Worm (Caenorhabditis elegans) whole organism, L2 larva: ENCODE measurements around the gene srbc-59.
A peak's percentile ranks its signal among the peaks of the same experiment; 100 is the strongest.

ENCODE experiments used
- C34F6.9 ChIP-seq: fragments of 150-350 bp; optimal IDR thresholded peaks from 2 replicates; lab custom pipeline; 2014; ENCODE audit warnings: missing biosample characterization, missing genetic modification characterization
- F13H6.1 ChIP-seq: sonication (generic microtip); optimal IDR thresholded peaks from 2 replicates; lab custom pipeline; 2016; ENCODE audit warnings: missing genetic modification characterization, missing compliant biosample characterization
- Y55F3AM.14 ChIP-seq: fragments of 200-800 bp; sonication (Bioruptor generic); optimal IDR thresholded peaks from 2 replicates; lab custom pipeline; 2018; ENCODE audit warnings: mild to moderate bottlenecking, missing genetic modification characterization, missing compliant biosample characterization
- ZK546.5 ChIP-seq: sonication (generic microtip); optimal IDR thresholded peaks from 2 replicates; lab custom pipeline; 2017; ENCODE audit warnings: missing biosample characterization, missing genetic modification characterization
- aly-2 ChIP-seq: fragments of 150-350 bp; optimal IDR thresholded peaks from 2 replicates; lab custom pipeline; 2014; ENCODE audit warnings: missing biosample characterization, missing genetic modification characterization
- ama-1 ChIP-seq: fragments of 150-350 bp; optimal IDR thresholded peaks from 2 replicates; lab custom pipeline; 2018; ENCODE audit warnings: inconsistent platforms
- blmp-1 ChIP-seq: sonication (generic microtip); optimal IDR thresholded peaks from 2 replicates; lab custom pipeline; 2017; ENCODE audit warnings: missing genetic modification characterization, mild to moderate bottlenecking, missing compliant biosample characterization, antibody characterized with exemption, moderate library complexity; ENCODE audit not compliant: insufficient read depth
- crh-2 ChIP-seq: sonication (generic microtip); optimal IDR thresholded peaks from 2 replicates; lab custom pipeline; 2017; ENCODE audit warnings: missing biosample characterization, missing genetic modification characterization
- egl-27 ChIP-seq: sonication (generic microtip); optimal IDR thresholded peaks from 3 replicates; lab custom pipeline; 2017; ENCODE audit warnings: missing biosample characterization, missing genetic modification reagents, missing genetic modification characterization
- elt-1 ChIP-seq: fragments of 150-350 bp; optimal IDR thresholded peaks from 2 replicates; lab custom pipeline; 2014; ENCODE audit warnings: missing biosample characterization, missing genetic modification characterization
- fos-1 ChIP-seq: fragments of 150-350 bp; optimal IDR thresholded peaks from 2 replicates; lab custom pipeline; 2014; ENCODE audit warnings: missing biosample characterization, missing genetic modification characterization
- gmeb-1 ChIP-seq: fragments of 150-350 bp; optimal IDR thresholded peaks from 2 replicates; lab custom pipeline; 2014; ENCODE audit warnings: missing biosample characterization, missing genetic modification characterization
- lin-11 ChIP-seq: fragments of 150-350 bp; sonication (generic microtip); optimal IDR thresholded peaks from 2 replicates; lab custom pipeline; 2014; ENCODE audit warnings: missing biosample characterization, missing genetic modification characterization, inconsistent platforms, mixed read lengths
- lin-13 ChIP-seq: fragments of 150-350 bp; optimal IDR thresholded peaks from 2 replicates; lab custom pipeline; 2014; ENCODE audit warnings: missing biosample characterization, missing genetic modification reagents, missing genetic modification characterization
- lin-39 ChIP-seq: fragments of 150-350 bp; optimal IDR thresholded peaks from 2 replicates; lab custom pipeline; 2014; ENCODE audit warnings: missing biosample characterization, missing genetic modification reagents, missing genetic modification characterization
- lsy-2 ChIP-seq, 2 experiments: fragments of 150-350 bp in 1 of 2; sonication (generic microtip) in 1 of 2; optimal IDR thresholded peaks; 2 replicates each; lab custom pipeline; 2014 to 2017; ENCODE audit warnings: missing biosample characterization in 2 of 2, missing genetic modification characterization in 2 of 2
- mbf-1 ChIP-seq: sonication (generic microtip); optimal IDR thresholded peaks from 2 replicates; lab custom pipeline; 2017; ENCODE audit warnings: missing biosample characterization, missing genetic modification characterization
- nhr-11 ChIP-seq: fragments of 150-350 bp; optimal IDR thresholded peaks from 2 replicates; lab custom pipeline; 2014; ENCODE audit warnings: missing biosample characterization, missing genetic modification characterization
- nhr-129 ChIP-seq: fragments of 150-350 bp; optimal IDR thresholded peaks from 2 replicates; lab custom pipeline; 2014; ENCODE audit warnings: missing biosample characterization, missing genetic modification characterization
- nhr-21 ChIP-seq: fragments of 150-350 bp; optimal IDR thresholded peaks from 2 replicates; lab custom pipeline; 2014; ENCODE audit warnings: missing biosample characterization, missing genetic modification characterization
- nhr-23 ChIP-seq: fragments of 150-350 bp; optimal IDR thresholded peaks from 2 replicates; lab custom pipeline; 2014; ENCODE audit warnings: missing biosample characterization, missing genetic modification reagents, missing genetic modification characterization
- nhr-237 ChIP-seq: fragments of 150-350 bp; optimal IDR thresholded peaks from 2 replicates; lab custom pipeline; 2014; ENCODE audit warnings: missing biosample characterization, missing genetic modification characterization
- nhr-25 ChIP-seq: fragments of 150-350 bp; sonication (generic microtip); optimal IDR thresholded peaks from 3 replicates; lab custom pipeline; 2014; ENCODE audit warnings: missing biosample characterization, missing genetic modification characterization
- nhr-6 ChIP-seq: fragments of 150-350 bp; optimal IDR thresholded peaks from 2 replicates; lab custom pipeline; 2014; ENCODE audit warnings: missing biosample characterization, missing genetic modification characterization
- nhr-77 ChIP-seq: fragments of 150-350 bp; optimal IDR thresholded peaks from 2 replicates; lab custom pipeline; 2014; ENCODE audit warnings: missing biosample characterization, missing genetic modification characterization
- peb-1 ChIP-seq: fragments of 150-350 bp; optimal IDR thresholded peaks from 2 replicates; lab custom pipeline; 2014; ENCODE audit warnings: missing biosample characterization, missing genetic modification characterization
- sem-4 ChIP-seq: fragments of 150-350 bp; optimal IDR thresholded peaks from 2 replicates; lab custom pipeline; 2014; ENCODE audit warnings: missing biosample characterization, missing genetic modification reagents, missing genetic modification characterization
- skn-1 ChIP-seq: sonication (generic microtip); optimal IDR thresholded peaks from 2 replicates; lab custom pipeline; 2017; ENCODE audit warnings: missing biosample characterization, missing genetic modification characterization
- sma-3 ChIP-seq: sonication (generic microtip); optimal IDR thresholded peaks from 2 replicates; lab custom pipeline; 2016; ENCODE audit warnings: missing genetic modification reagents, missing genetic modification characterization, missing compliant biosample characterization
- sma-9 ChIP-seq, 2 experiments: fragments of 150-350 bp in 1 of 2; sonication (generic microtip) in 1 of 2; optimal IDR thresholded peaks; 2 replicates each; lab custom pipeline; 2014 to 2016; ENCODE audit warnings: missing genetic modification characterization in 2 of 2, mild to moderate bottlenecking in 1 of 2, missing biosample characterization in 1 of 2, missing compliant biosample characterization in 1 of 2, missing genetic modification reagents in 1 of 2, moderate library complexity in 1 of 2
- snpc-4 ChIP-seq: fragments of 150-350 bp; optimal IDR thresholded peaks from 2 replicates; lab custom pipeline; 2014; ENCODE audit warnings: missing biosample characterization, missing genetic modification characterization
- unc-55 ChIP-seq: fragments of 150-350 bp; sonication (generic microtip); optimal IDR thresholded peaks from 3 replicates; lab custom pipeline; 2014; ENCODE audit warnings: missing biosample characterization, missing genetic modification reagents, missing genetic modification characterization
- zag-1 ChIP-seq: fragments of 150-350 bp; optimal IDR thresholded peaks from 2 replicates; lab custom pipeline; 2014; ENCODE audit warnings: missing biosample characterization, missing genetic modification characterization
- ztf-11 ChIP-seq: sonication (generic microtip); optimal IDR thresholded peaks from 2 replicates; lab custom pipeline; 2017; ENCODE audit warnings: missing biosample characterization, missing genetic modification characterization

The srbc-59 gene

ce11 chrV:777285-777684 is 1.2 kb upstream of the srbc-59 start, which contains the start of gene R09E12.9:
Gene R09E12.9 (plus strand): TSS chrV:777600.
- TF ChIP-seq nhr-11 (tag; lab: Kevin White, UChicago) (no peak), aly-2 (tag; lab: Kevin White, UChicago) (no peak), nhr-25 (tag; lab: Kevin White, UChicago) (peak; percentile 10), nhr-129 (no peak), F13H6.1 (tag; lab: Kevin White, UChicago) (no peak), ama-1 (lab: Kevin White, UChicago) (no peak), nhr-23 (tag; lab: Kevin White, UChicago) (no peak), nhr-21 (tag; lab: Kevin White, UChicago) (peak; percentile 24), snpc-4 (tag; lab: Kevin White, UChicago) (no peak), nhr-77 (tag; lab: Kevin White, UChicago) (peak; percentile 95), gmeb-1 (no peak), sma-3 (GFP tag; lab: Kevin White, UChicago) (peak; percentile 0), nhr-237 (peak; percentile 15), lin-39 (tag; lab: Kevin White, UChicago) (no peak), C34F6.9 (tag; lab: Kevin White, UChicago) (no peak), sem-4 (tag; lab: Kevin White, UChicago) (no peak), lsy-2 (tag; optimal IDR thresholded peaks at IDR 0.05; lab: Kevin White, UChicago) (peak in 1 of 2 experiments; percentile 26)
- TF ChIP-seq, all 48 proteins: peak for 6

- TF ChIP-seq Y55F3AM.14 (GFP tag; lab: Kevin White, UChicago), result no peak
- TF ChIP-seq elt-1 (tag; lab: Kevin White, UChicago), result no peak
- no peak for TF ChIP-seq nhr-6 (tag; lab: Kevin White, UChicago)
- TF ChIP-seq ztf-11 (tag; lab: Kevin White, UChicago), result no peak
- TF ChIP-seq egl-27 (tag; lab: Kevin White, UChicago), result no peak
- TF ChIP-seq unc-55, result no peak
- no peak for TF ChIP-seq peb-1
- TF ChIP-seq lin-13 (GFP tag; lab: Kevin White, UChicago), result no peak
- no peak for TF ChIP-seq skn-1 (tag; lab: Kevin White, UChicago)
These were observed 1.6 kb downstream of the srbc-59 start, which contains the start of gene srbc-60 for ce11 chrV:779999-780398. Gene srbc-60 (plus strand): TSS chrV:780299.

ce11 chrV:782432-782831 is 4.0 kb downstream of the srbc-59 start, which contains the start of gene srab-16:
Gene srab-16 (plus strand): TSS chrV:782732.
- TF ChIP-seq elt-1 (tag; lab: Kevin White, UChicago), result no peak

- TF ChIP-seq aly-2 (tag; lab: Kevin White, UChicago) (no peak), crh-2 (tag; lab: Kevin White, UChicago) (no peak), skn-1 (tag; lab: Kevin White, UChicago) (no peak), nhr-77 (tag; lab: Kevin White, UChicago) (no peak), Y55F3AM.14 (GFP tag; lab: Kevin White, UChicago) (no peak), unc-55 (no peak), zag-1 (no peak), nhr-25 (tag; lab: Kevin White, UChicago) (no peak), lin-39 (tag; lab: Kevin White, UChicago) (no peak), blmp-1 (tag; lab: Kevin White, UChicago) (no peak)
These were observed 15.7 kb downstream of the srbc-59 start for ce11 chrV:794092-794491.

- TF ChIP-seq lin-11 (tag; lab: Kevin White, UChicago) (no peak), ZK546.5 (no peak)
- TF ChIP-seq, all 48 proteins: peak for 0
These were observed 18.8 kb downstream of the srbc-59 start for ce11 chrV:797241-797640.

ce11 chrV:800271-800670 is 21.8 kb downstream of the srbc-59 start:
- TF ChIP-seq skn-1 (tag; lab: Kevin White, UChicago) (no peak), aly-2 (tag; lab: Kevin White, UChicago) (no peak), sma-9 (GFP tag; optimal IDR thresholded peaks at IDR 0.05; lab: Kevin White, UChicago) (peak; percentile 70), sma-9 (tag; optimal IDR thresholded peaks at IDR 0.05; lab: Kevin White, UChicago) (no peak), lsy-2 (tag; optimal IDR thresholded peaks at IDR 0.05; lab: Kevin White, UChicago) (no peak), ama-1 (lab: Kevin White, UChicago) (no peak), elt-1 (tag; lab: Kevin White, UChicago) (peak; percentile 3), fos-1 (tag; lab: Kevin White, UChicago) (no peak), C34F6.9 (tag; lab: Kevin White, UChicago) (no peak), nhr-23 (tag; lab: Kevin White, UChicago) (no peak), snpc-4 (tag; lab: Kevin White, UChicago) (no peak), mbf-1 (tag; lab: Kevin White, UChicago) (no peak)
